Fruit fly (Drosophila melanogaster) whole organism, embryonic: ENCODE data around the gene CG1622.

Experiments
- Asciz ChIP-seq: fragments of 200-800 bp; sonication (Bioruptor generic); optimal IDR thresholded peaks from 2 replicates; lab custom pipeline; 2017; ENCODE audit warnings: missing biosample characterization, mild to moderate bottlenecking, missing genetic modification characterization, missing genetic modification reagents
- B-H1 ChIP-seq: fragments of 200-800 bp; sonication (Bioruptor generic); IDR thresholded peaks from 3 replicates; pipeline ENCODE4 v1.3.6; 2022; ENCODE audit warnings: missing biosample characterization, missing genetic modification characterization
- CG11247 ChIP-seq: fragments of 200-800 bp; sonication (Bioruptor generic); IDR thresholded peaks from 2 replicates; pipeline ENCODE4 v1.3.6; 2022; ENCODE audit warnings: missing biosample characterization, missing genetic modification characterization
- CG13424 ChIP-seq: fragments of 200-800 bp; sonication (Bioruptor generic); optimal IDR thresholded peaks from 2 replicates; lab custom pipeline; 2019; ENCODE audit warnings: missing biosample characterization, mild to moderate bottlenecking, missing genetic modification characterization, moderate library complexity
- CG13624 ChIP-seq: fragments of 200-800 bp; sonication (Bioruptor generic); optimal IDR thresholded peaks from 2 replicates; lab custom pipeline; 2016; ENCODE audit warnings: missing biosample characterization, missing genetic modification characterization
- CG14710 ChIP-seq: fragments of 200-800 bp; sonication (Bioruptor generic); optimal IDR thresholded peaks from 3 replicates; lab custom pipeline; 2019; ENCODE audit warnings: missing biosample characterization, mild to moderate bottlenecking, missing genetic modification characterization, moderate library complexity
- CG14965 ChIP-seq: fragments of 200-800 bp; sonication (Bioruptor generic); optimal IDR thresholded peaks from 2 replicates; lab custom pipeline; 2016; ENCODE audit warnings: missing biosample characterization, missing genetic modification characterization, borderline replicate concordance
- CG1603 ChIP-seq: fragments of 200-800 bp; sonication (Bioruptor generic); optimal IDR thresholded peaks from 2 replicates; lab custom pipeline; 2019; ENCODE audit warnings: missing biosample characterization, mild to moderate bottlenecking, missing genetic modification characterization, moderate library complexity
- CG17359 ChIP-seq: fragments of 200-800 bp; sonication (Bioruptor generic); optimal IDR thresholded peaks from 3 replicates; lab custom pipeline; 2018; ENCODE audit warnings: missing biosample characterization, mild to moderate bottlenecking, missing genetic modification characterization, moderate library complexity
- CG17361 ChIP-seq: fragments of 200-800 bp; sonication (Bioruptor generic); IDR thresholded peaks from 3 replicates; pipeline ENCODE4 v1.3.6; 2022; ENCODE audit warnings: missing biosample characterization, missing genetic modification characterization
- CG17385 ChIP-seq: fragments of 200-800 bp; sonication (Bioruptor generic); optimal IDR thresholded peaks from 3 replicates; lab custom pipeline; 2018; ENCODE audit warnings: missing biosample characterization, mild to moderate bottlenecking, missing genetic modification characterization
- CG2120 ChIP-seq: fragments of 200-800 bp; sonication (Bioruptor generic); optimal IDR thresholded peaks from 3 replicates; lab custom pipeline; 2016; ENCODE audit warnings: missing biosample characterization, missing genetic modification characterization
- CG2889 ChIP-seq: fragments of 200-800 bp; sonication (Bioruptor generic); IDR thresholded peaks from 3 replicates; pipeline ENCODE4 v1.3.6; 2022; ENCODE audit warnings: missing biosample characterization, missing genetic modification characterization
- CG34224 ChIP-seq: fragments of 200-800 bp; sonication (Bioruptor generic); IDR thresholded peaks from 3 replicates; pipeline ENCODE4 v1.3.6; 2022; ENCODE audit warnings: missing biosample characterization, missing genetic modification characterization; ENCODE audit not compliant: partially characterized antibody
- CG4424 ChIP-seq: fragments of 200-800 bp; sonication (Bioruptor generic); optimal IDR thresholded peaks from 3 replicates; lab custom pipeline; 2016; ENCODE audit warnings: missing biosample characterization, missing genetic modification characterization
- CG6813 ChIP-seq: fragments of 200-800 bp; sonication (Bioruptor generic); optimal IDR thresholded peaks from 2 replicates; lab custom pipeline; 2017; ENCODE audit warnings: missing biosample characterization, missing genetic modification characterization, mild to moderate bottlenecking, moderate library complexity, missing genetic modification reagents
- CkIIα-i1 ChIP-seq: fragments of 200-800 bp; sonication (Bioruptor generic); IDR thresholded peaks from 2 replicates; pipeline ENCODE4 v1.3.6; 2022; ENCODE audit warnings: missing biosample characterization, missing genetic modification characterization
- Dbx ChIP-seq: fragments of 200-800 bp; sonication (Bioruptor generic); IDR thresholded peaks from 3 replicates; pipeline ENCODE4 v1.3.6; 2022; ENCODE audit warnings: missing biosample characterization, missing genetic modification characterization
- Dip2 ChIP-seq: fragments of 200-800 bp; sonication (Bioruptor generic); IDR thresholded peaks from 2 replicates; pipeline ENCODE4 v1.3.6; 2022; ENCODE audit warnings: missing biosample characterization, missing genetic modification characterization
- Drgx ChIP-seq: fragments of 200-800 bp; sonication (Bioruptor generic); IDR thresholded peaks from 2 replicates; pipeline ENCODE4 v1.3.6; 2022; ENCODE audit warnings: missing biosample characterization, missing genetic modification characterization
- Elba2 ChIP-seq: fragments of 200-800 bp; sonication (Bioruptor generic); optimal IDR thresholded peaks from 3 replicates; lab custom pipeline; 2016; ENCODE audit warnings: missing biosample characterization, missing genetic modification characterization
- Gsc ChIP-seq: fragments of 200-800 bp; sonication (Bioruptor generic); IDR thresholded peaks from 2 replicates; pipeline ENCODE4 v1.3.6; 2022; ENCODE audit warnings: missing biosample characterization, missing genetic modification characterization
- HLH3B ChIP-seq: fragments of 200-800 bp; sonication (Bioruptor generic); IDR thresholded peaks from 2 replicates; pipeline ENCODE4 v1.3.6; 2022; ENCODE audit warnings: missing biosample characterization, missing genetic modification characterization
- Hmr ChIP-seq: fragments of 200-800 bp; sonication (Bioruptor generic); optimal IDR thresholded peaks from 3 replicates; lab custom pipeline; 2017; ENCODE audit warnings: mild to moderate bottlenecking, missing biosample characterization, missing genetic modification reagents, missing genetic modification characterization
- Hr51 ChIP-seq, 2 experiments: fragments of 200-800 bp; sonication (Bioruptor generic); optimal IDR thresholded peaks; 2 replicates in 1 of 2; 3 replicates in 1 of 2; lab custom pipeline; 2016 to 2018; ENCODE audit warnings: missing biosample characterization in 2 of 2, missing genetic modification characterization in 2 of 2, mild to moderate bottlenecking in 1 of 2, moderate library complexity in 1 of 2
- Hr78 ChIP-seq, 2 experiments: fragments of 200-800 bp in 1 of 2; fragments of >200 bp in 1 of 2; sonication (Bioruptor generic) in 1 of 2; optimal IDR thresholded peaks; 2 replicates each; lab custom pipeline; 2017 to 2019; ENCODE audit warnings: missing biosample characterization in 2 of 2, missing genetic modification characterization in 2 of 2, mild to moderate bottlenecking in 1 of 2, moderate library complexity in 1 of 2
- Med ChIP-seq: fragments of 200-800 bp; sonication (Bioruptor generic); peaks from one replicate; lab custom pipeline; 2016; ENCODE audit warnings: missing biosample characterization, missing genetic modification characterization, mild to moderate bottlenecking, inconsistent platforms, moderate library complexity
- NfI ChIP-seq: fragments of 200-800 bp; sonication (Bioruptor generic); optimal IDR thresholded peaks from 3 replicates; lab custom pipeline; 2018; ENCODE audit warnings: missing biosample characterization, mild to moderate bottlenecking, missing genetic modification characterization, moderate library complexity
- Oli ChIP-seq: fragments of 200-800 bp; sonication (Bioruptor generic); optimal IDR thresholded peaks from 2 replicates; lab custom pipeline; 2018; ENCODE audit warnings: missing biosample characterization, mild to moderate bottlenecking, missing genetic modification characterization, moderate library complexity
- Trl ChIP-seq, 3 experiments: fragments of >200 bp in 2 of 3; fragments of 200-800 bp in 1 of 3; sonication (Bioruptor generic) in 1 of 3; optimal IDR thresholded peaks; 2 replicates in 1 of 3; 3 replicates in 2 of 3; lab custom pipeline; 2016 to 2017; ENCODE audit warnings: missing biosample characterization in 1 of 3, missing genetic modification characterization in 1 of 3
- ab ChIP-seq: fragments of 200-800 bp; sonication (Bioruptor generic); optimal IDR thresholded peaks from 2 replicates; lab custom pipeline; 2016; ENCODE audit warnings: missing biosample characterization, missing genetic modification characterization
- cas ChIP-seq: fragments of 200-800 bp; sonication (Bioruptor generic); IDR thresholded peaks from 2 replicates; pipeline ENCODE4 v1.3.6; 2022; ENCODE audit warnings: missing biosample characterization, missing genetic modification characterization
- crp ChIP-seq, 2 experiments: fragments of 200-800 bp; sonication (Bioruptor generic); optimal IDR thresholded peaks; 2 replicates in 1 of 2; 3 replicates in 1 of 2; lab custom pipeline; 2017; ENCODE audit warnings: missing biosample characterization in 2 of 2, missing genetic modification characterization in 2 of 2, mild to moderate bottlenecking in 1 of 2, moderate library complexity in 1 of 2
- dmrt11E ChIP-seq: fragments of 200-800 bp; sonication (Bioruptor generic); optimal IDR thresholded peaks from 3 replicates; lab custom pipeline; 2018; ENCODE audit warnings: missing biosample characterization, mild to moderate bottlenecking, missing genetic modification characterization, moderate library complexity
- gcm2 ChIP-seq: fragments of 200-800 bp; sonication (Bioruptor generic); optimal IDR thresholded peaks from 2 replicates; lab custom pipeline; 2016; ENCODE audit warnings: missing biosample characterization, missing genetic modification characterization
- hth ChIP-seq: fragments of >200 bp; optimal IDR thresholded peaks from 2 replicates; lab custom pipeline; 2017; ENCODE audit warnings: inconsistent platforms
- insv ChIP-seq, 2 experiments: fragments of 200-800 bp; sonication (Bioruptor generic); optimal IDR thresholded peaks; 3 replicates each; lab custom pipeline; 2016 to 2018; ENCODE audit warnings: missing biosample characterization in 2 of 2, missing genetic modification characterization in 2 of 2
- mam ChIP-seq: fragments of 200-800 bp; sonication (Bioruptor generic); optimal IDR thresholded peaks from 3 replicates; lab custom pipeline; 2016; ENCODE audit warnings: missing biosample characterization, missing genetic modification characterization
- p53 ChIP-seq: fragments of 200-800 bp; sonication (Bioruptor generic); optimal IDR thresholded peaks from 2 replicates; lab custom pipeline; 2016; ENCODE audit warnings: missing biosample characterization, missing genetic modification characterization
- pum ChIP-seq: fragments of 200-800 bp; sonication (Bioruptor generic); optimal IDR thresholded peaks from 2 replicates; lab custom pipeline; 2016; ENCODE audit warnings: missing biosample characterization, missing genetic modification characterization
- sc ChIP-seq, 3 experiments: fragments of >200 bp in 2 of 3; fragments of 200-800 bp in 1 of 3; sonication (Bioruptor generic) in 1 of 3; optimal IDR thresholded peaks; 2 replicates in 2 of 3; 3 replicates in 1 of 3; lab custom pipeline; 2017; ENCODE audit warnings: mild to moderate bottlenecking in 1 of 3, missing biosample characterization in 1 of 3, missing genetic modification characterization in 1 of 3, missing genetic modification reagents in 1 of 3
- sd ChIP-seq: fragments of 200-800 bp; sonication (Bioruptor generic); optimal IDR thresholded peaks from 3 replicates; lab custom pipeline; 2018; ENCODE audit warnings: missing biosample characterization, mild to moderate bottlenecking, missing genetic modification characterization, moderate library complexity
- sens ChIP-seq: fragments of 200-800 bp; sonication (Bioruptor generic); peaks from one replicate; lab custom pipeline; 2016; ENCODE audit warnings: missing biosample characterization, missing genetic modification characterization
- so ChIP-seq: fragments of 200-800 bp; sonication (Bioruptor generic); IDR thresholded peaks from 3 replicates; pipeline ENCODE4 v1.3.6; 2022; ENCODE audit warnings: missing biosample characterization, missing genetic modification characterization
- twi ChIP-seq: fragments of 200-800 bp; optimal IDR thresholded peaks from 2 replicates; lab custom pipeline; 2019; ENCODE audit warnings: missing biosample characterization, mild to moderate bottlenecking, missing genetic modification characterization, moderate library complexity
- unpg ChIP-seq: fragments of 200-800 bp; sonication (Bioruptor generic); optimal IDR thresholded peaks from 3 replicates; lab custom pipeline; 2018; ENCODE audit warnings: missing biosample characterization, mild to moderate bottlenecking, missing genetic modification characterization, moderate library complexity

CG1622 gene

DNA sequence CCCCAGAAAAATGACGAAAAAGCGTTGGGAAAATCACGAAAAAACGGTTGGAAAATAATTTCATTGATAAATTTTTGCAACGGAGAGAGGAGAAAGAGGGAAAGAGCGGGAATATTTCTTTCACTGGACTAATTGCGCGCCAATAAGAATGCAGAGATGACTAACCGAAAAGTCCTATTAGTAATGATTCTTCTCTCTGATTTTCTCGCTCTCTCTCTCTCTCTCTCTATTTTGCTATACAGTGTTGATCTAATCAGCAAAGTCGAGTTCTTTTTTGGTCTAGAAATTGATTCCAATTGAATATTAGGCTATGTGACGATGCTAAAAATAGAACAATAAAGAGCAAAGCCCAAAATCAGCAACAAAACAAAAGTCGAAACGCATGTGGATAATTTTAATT lies 19.7 kb upstream of the CG1622 start:
- peak; percentile 55 for TF ChIP-seq sens (GFP tag; lab: Kevin White, UChicago)
- peak; percentile 92 for TF ChIP-seq Elba2 (GFP tag; lab: Kevin White, UChicago)
- TF ChIP-seq Hmr: no peak
- TF ChIP-seq sc (optimal IDR thresholded peaks at IDR 0.05; lab: Kevin White, UChicago): no peak
- TF ChIP-seq sc (GFP tag; optimal IDR thresholded peaks at IDR 0.05; lab: Kevin White, UChicago): no peak
- no peak for TF ChIP-seq Drgx
- TF ChIP-seq Trl (optimal IDR thresholded peaks at IDR 0.05; lab: Kevin White, UChicago): peak; percentile 41 to 71
- no peak for TF ChIP-seq Trl (GFP tag; optimal IDR thresholded peaks at IDR 0.05; lab: Kevin White, UChicago)
- peak; percentile 3 for TF ChIP-seq Asciz
- peak; percentile 28 for TF ChIP-seq CG6813 (GFP tag; lab: Kevin White, UChicago)
- TF ChIP-seq insv (GFP tag; optimal IDR thresholded peaks at IDR 0.05; lab: Kevin White, UChicago): peak; percentile 58 to 95
- TF ChIP-seq, all 482 proteins: peak for 6

DNA sequence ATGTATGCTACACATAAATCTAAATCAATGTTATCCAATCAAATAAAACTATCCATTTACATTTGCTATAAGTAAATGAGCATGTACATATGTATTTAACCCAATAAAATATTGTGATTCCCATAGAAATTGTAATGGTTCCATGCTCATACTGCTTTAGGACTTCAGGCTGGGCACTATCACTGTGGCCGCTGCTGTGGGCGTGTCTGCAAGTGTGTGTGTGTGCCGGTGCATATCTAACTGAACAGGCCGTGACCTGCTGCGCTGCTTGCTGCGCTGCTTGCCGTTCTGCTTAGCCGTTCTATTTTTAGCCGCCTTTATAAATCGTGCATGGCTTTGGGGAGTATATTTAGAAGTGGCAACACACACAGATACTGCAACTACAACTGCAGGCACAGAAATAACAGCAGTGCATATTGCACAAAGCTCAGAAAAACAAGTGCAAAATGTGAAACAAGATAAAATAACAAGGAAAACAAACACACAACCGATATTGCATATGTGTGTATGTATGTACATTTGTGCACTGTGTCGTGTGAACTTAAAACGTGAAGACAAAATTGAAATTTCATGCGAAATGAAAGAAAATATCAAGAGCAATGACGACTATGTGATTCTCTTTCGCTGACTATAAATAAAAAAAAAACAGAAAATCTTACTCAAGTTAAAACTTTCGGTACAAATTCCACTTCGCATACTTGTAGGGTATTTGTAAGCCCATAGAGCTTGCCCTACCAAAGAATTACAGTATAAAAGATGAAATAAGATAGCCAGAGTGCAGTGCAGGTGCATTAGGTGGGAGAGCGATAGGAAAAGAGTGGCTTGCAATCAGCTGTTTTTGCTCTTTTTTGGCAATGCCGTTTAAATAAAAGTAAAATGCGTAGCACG lies 19.1 kb upstream of the CG1622 start:
- TF ChIP-seq dmrt11E (tag; lab: Kevin White, UChicago) (peak; percentile 44), NfI (GFP tag; lab: Kevin White, UChicago) (peak; percentile 26), CkIIα-i1 (GFP tag; lab: Robert Waterston, UW) (no peak), unpg (peak; percentile 8), p53 (GFP tag; lab: Kevin White, UChicago) (no peak), Dip2 (no peak), pum (no peak), ab (no peak), twi (tag; lab: Kevin White, UChicago) (no peak), Hr51 (GFP tag; optimal IDR thresholded peaks at IDR 0.05; lab: Kevin White, UChicago) (peak in 1 of 2 experiments; percentile 39), cas (no peak), CG13624 (GFP tag; lab: Kevin White, UChicago) (peak; percentile 24), Oli (peak; percentile 17), Gsc (GFP tag; lab: Robert Waterston, UW) (no peak), CG34224 (GFP tag; lab: Robert Waterston, UW) (no peak), Med (GFP tag; lab: Kevin White, UChicago) (peak; percentile 88), HLH3B (0 out of 2 replicates have a peak, but pooled peaks have one; percentile 18), CG14965 (no peak), hth (lab: Kevin White, UChicago) (no peak), B-H1 (GFP tag; lab: Robert Waterston, UW) (peak; percentile 24; the same call in 1 of the 3 replicates), CG4424 (GFP tag; lab: Kevin White, UChicago) (peak; percentile 4), gcm2 (GFP tag; lab: Kevin White, UChicago) (no peak), so (GFP tag; lab: Robert Waterston, UW) (no peak), CG13424 (tag; lab: Kevin White, UChicago) (peak; percentile 33), CG1603 (tag; lab: Kevin White, UChicago) (peak; percentile 5), sd (tag; lab: Kevin White, UChicago) (no peak), Hr78 (GFP tag; optimal IDR thresholded peaks at IDR 0.05; lab: Kevin White, UChicago) (peak in 1 of 2 experiments; percentile 58), mam (GFP tag; lab: Kevin White, UChicago) (peak; percentile 10), CG17361 (GFP tag; lab: Robert Waterston, UW) (peak; percentile 49; the same call in 1 of the 3 replicates), insv (GFP tag; optimal IDR thresholded peaks at IDR 0.05; lab: Kevin White, UChicago) (peak in 1 of 2 experiments; percentile 25), CG14710 (tag; lab: Kevin White, UChicago) (no peak), CG2889 (GFP tag; lab: Robert Waterston, UW) (no peak), crp (GFP tag; optimal IDR thresholded peaks at IDR 0.05; lab: Kevin White, UChicago) (no peak), CG17359 (peak; percentile 31), CG17385 (GFP tag; lab: Kevin White, UChicago) (no peak), CG11247 (GFP tag; lab: Robert Waterston, UW) (no peak), CG2120 (GFP tag; lab: Kevin White, UChicago) (no peak), Dbx (GFP tag; lab: Robert Waterston, UW) (no peak)
